Fruit fly (Drosophila melanogaster): ENCODE measurements around the gene CG11663.

CG11663 gene

dm6 chrX:900725-901345 lies 6.6 kb downstream of the CG11663 start (continued):
- peak; percentile 74 for TF ChIP-seq CG3281 (GFP tag; optimal IDR thresholded peaks at IDR 0.05)
- peak; percentile 76 for TF ChIP-seq CG8944 (GFP tag; optimal IDR thresholded peaks at IDR 0.05)
- peak; percentile 30 for TF ChIP-seq CG3838 (GFP tag; optimal IDR thresholded peaks at IDR 0.05)
- TF ChIP-seq Meics (GFP tag; optimal IDR thresholded peaks at IDR 0.05), result peak; percentile 78
- peak; percentile 84 for TF ChIP-seq slbo (GFP tag; IDR thresholded peaks at IDR 0.05)
- peak; percentile 89 for TF ChIP-seq Ptx1 (GFP tag; IDR thresholded peaks at IDR 0.05)
- TF ChIP-seq CG15696 (tag; optimal IDR thresholded peaks at IDR 0.05), result peak; percentile 34
- TF ChIP-seq gsb-n (tag; optimal IDR thresholded peaks at IDR 0.05), result peak; percentile 56
- TF ChIP-seq ssp (GFP tag; IDR thresholded peaks at IDR 0.05), result peak; percentile 52; the same call in 1 of the 2 replicates
- peak; percentile 83 for TF ChIP-seq sisA (GFP tag; IDR thresholded peaks at IDR 0.05)
- TF ChIP-seq sqz (GFP tag; optimal IDR thresholded peaks at IDR 0.05), result peak; percentile 51
- peak; percentile 58 for TF ChIP-seq CG12744 (GFP tag; optimal IDR thresholded peaks at IDR 0.05)
- TF ChIP-seq E2f2 (GFP tag; IDR thresholded peaks at IDR 0.05), result peak; percentile 56
- no peak for TF ChIP-seq Lpt (GFP tag; optimal IDR thresholded peaks at IDR 0.05)
- no peak; the same call in 1 of the 2 replicates for TF ChIP-seq GATAe (GFP tag; conservative IDR thresholded peaks at IDR 0.05)
- TF ChIP-seq br (optimal IDR thresholded peaks at IDR 0.05), result no peak
- peak; percentile 29 for TF ChIP-seq CG33557 (GFP tag; optimal IDR thresholded peaks at IDR 0.05)
- TF ChIP-seq ERR (GFP tag; optimal IDR thresholded peaks at IDR 0.05), result peak; percentile 69
- peak; percentile 79 for TF ChIP-seq Gug (GFP tag; IDR thresholded peaks at IDR 0.05)
- peak; percentile 73 for TF ChIP-seq onecut (GFP tag; IDR thresholded peaks at IDR 0.05)
- peak; percentile 60 for TF ChIP-seq Nf-YC (tag; optimal IDR thresholded peaks at IDR 0.05)
- TF ChIP-seq tin (GFP tag; optimal IDR thresholded peaks at IDR 0.05), result peak; percentile 68
- peak; percentile 47 for TF ChIP-seq CG31365 (tag; optimal IDR thresholded peaks at IDR 0.05)
- peak; percentile 47 for TF ChIP-seq CG4617 (GFP tag; optimal IDR thresholded peaks at IDR 0.05; ENCODE audit: borderline replicate concordance)
- peak; percentile 76 for TF ChIP-seq CG10209 (GFP tag; optimal IDR thresholded peaks at IDR 0.05)
- TF ChIP-seq CG34376 (GFP tag; optimal IDR thresholded peaks at IDR 0.05), result peak; percentile 21
- TF ChIP-seq her (GFP tag; optimal IDR thresholded peaks at IDR 0.05), result peak; percentile 85

DNA sequence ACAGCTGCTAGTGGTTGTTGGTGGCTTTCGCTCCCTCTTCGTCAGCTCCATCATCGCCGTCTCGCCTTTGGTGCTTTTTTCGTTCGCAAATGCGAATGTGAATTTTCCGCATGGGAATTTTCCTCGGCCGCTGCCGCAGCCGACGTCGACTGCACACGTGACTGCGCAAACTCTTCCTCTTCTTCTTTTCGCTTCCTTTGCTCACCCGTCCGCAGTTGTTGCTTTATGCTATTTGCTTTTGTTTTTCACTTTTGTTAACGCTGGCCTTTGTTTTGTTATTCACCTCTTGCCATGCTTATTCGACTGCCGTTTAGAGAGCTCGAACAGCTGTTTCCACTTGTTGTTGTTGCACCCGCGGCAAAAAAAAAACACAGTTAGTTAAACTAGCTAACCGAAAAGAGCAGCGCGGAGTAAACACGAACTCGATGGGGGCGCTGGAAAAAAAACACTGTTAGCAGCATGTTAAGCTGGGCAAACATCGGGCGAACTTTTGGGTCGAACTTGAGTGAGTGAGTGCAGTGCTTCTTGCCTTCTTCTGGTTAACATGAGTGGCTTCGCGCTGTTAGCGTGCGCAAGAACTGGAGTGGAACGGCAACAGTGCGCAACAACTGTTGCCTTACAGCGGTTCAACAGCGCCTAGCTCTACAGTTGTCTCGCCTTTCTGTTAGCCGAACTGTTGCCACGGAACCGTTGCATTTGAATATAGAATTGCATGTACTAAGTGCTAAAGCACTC lies 14.6 kb downstream of the CG11663 start:
- TF ChIP-seq sqz (GFP tag; optimal IDR thresholded peaks at IDR 0.05) (peak; percentile 88), mam (GFP tag; optimal IDR thresholded peaks at IDR 0.05) (no peak), dpn (GFP tag; optimal IDR thresholded peaks at IDR 0.05) (no peak), Dref (GFP tag; IDR thresholded peaks at IDR 0.05) (no peak), CG11398 (GFP tag; optimal IDR thresholded peaks at IDR 0.05) (no peak), dmrt99B (tag; optimal IDR thresholded peaks at IDR 0.05) (no peak), CG17385 (GFP tag; optimal IDR thresholded peaks at IDR 0.05) (peak; percentile 60), Hr78 (GFP tag; optimal IDR thresholded peaks at IDR 0.05) (peak in 1 of 2 experiments; percentile 1), NfI (GFP tag; optimal IDR thresholded peaks at IDR 0.05) (no peak), gro (GFP tag; optimal IDR thresholded peaks at IDR 0.05) (no peak), crp (GFP tag; optimal IDR thresholded peaks at IDR 0.05) (peak in 1 of 2 experiments; percentile 36), MTF-1 (GFP tag; optimal IDR thresholded peaks at IDR 0.05; ENCODE audit: borderline replicate concordance) (no peak), nom (GFP tag; optimal IDR thresholded peaks at IDR 0.05) (peak; percentile 3), Nf-YA (GFP tag; IDR thresholded peaks at IDR 0.05) (no peak), gcm2 (GFP tag; optimal IDR thresholded peaks at IDR 0.05) (no peak), Meics (GFP tag; optimal IDR thresholded peaks at IDR 0.05) (no peak), bbx (GFP tag; IDR thresholded peaks at IDR 0.05; ENCODE audit: partially characterized antibody) (0 out of 2 replicates have a peak, but pooled peaks have one; percentile 13), Mes4 (GFP tag; optimal IDR thresholded peaks at IDR 0.05) (no peak), ftz-f1 (GFP tag; optimal IDR thresholded peaks at IDR 0.05) (no peak), scrt (GFP tag; optimal IDR thresholded peaks at IDR 0.05) (peak; percentile 50), sna (GFP tag; IDR thresholded peaks at IDR 0.05; ENCODE audit: partially characterized antibody) (0 out of 2 replicates have a peak, but pooled peaks have one; percentile 19), cwo (GFP tag; optimal IDR thresholded peaks at IDR 0.05) (peak; percentile 59), da (GFP tag; optimal IDR thresholded peaks at IDR 0.05) (no peak), klu (GFP tag; IDR thresholded peaks at IDR 0.05) (no peak)
